Worm (Caenorhabditis elegans): ENCODE results near the gene gnrr-4.

Gene gnrr-4

ce11 chrX:5707809-5708208 is 35.3 kb downstream of the gnrr-4 start (continued):
- TF ChIP-seq C34B4.2 (tag; optimal IDR thresholded peaks at IDR 0.05) (no peak), nhr-85 (tag) (peak; percentile 68), F16B12.6 (tag; optimal IDR thresholded peaks at IDR 0.05) (no peak), irx-1 (tag; optimal IDR thresholded peaks at IDR 0.05) (no peak), jun-1 (tag; optimal IDR thresholded peaks at IDR 0.05) (no peak), unc-86 (tag; optimal IDR thresholded peaks at IDR 0.05) (peak; percentile 40), alr-1 (tag; optimal IDR thresholded peaks at IDR 0.05; ENCODE audit: borderline replicate concordance) (no peak), aly-2 (tag; optimal IDR thresholded peaks at IDR 0.05) (peak; percentile 10), lir-3 (tag; optimal IDR thresholded peaks at IDR 0.05; ENCODE audit: poor library complexity) (peak; percentile 9), unc-98 (GFP tag; IDR thresholded peaks at IDR 0.05) (no peak), lin-15B (tag; optimal IDR thresholded peaks at IDR 0.05) (no peak), nhr-237 (tag; optimal IDR thresholded peaks at IDR 0.05) (no peak), ama-1 (optimal IDR thresholded peaks at IDR 0.05) (no peak), C16A3.4 (tag; optimal IDR thresholded peaks at IDR 0.05) (peak; percentile 28), pag-3 (tag; optimal IDR thresholded peaks at IDR 0.05; ENCODE audit: borderline replicate concordance, insufficient read depth) (no peak), mef-2 (tag; optimal IDR thresholded peaks at IDR 0.05) (no peak), blmp-1 (tag; optimal IDR thresholded peaks at IDR 0.05) (no peak), nhr-47 (tag; optimal IDR thresholded peaks at IDR 0.05) (peak; percentile 75), ceh-88 (GFP tag; IDR thresholded peaks at IDR 0.05) (no peak), C04F5.9 (tag; optimal IDR thresholded peaks at IDR 0.05) (no peak), ets-5 (GFP tag; IDR thresholded peaks at IDR 0.05) (no peak), unc-130 (tag; optimal IDR thresholded peaks at IDR 0.05) (no peak), egl-27 (tag; optimal IDR thresholded peaks at IDR 0.05) (no peak), nhr-12 (tag; optimal IDR thresholded peaks at IDR 0.05) (no peak), swsn-7 (tag; optimal IDR thresholded peaks at IDR 0.05) (peak; percentile 57), zip-4 (GFP tag; optimal IDR thresholded peaks at IDR 0.05) (no peak), mep-1 (tag; optimal IDR thresholded peaks at IDR 0.05) (peak; percentile 46), nhr-77 (tag; optimal IDR thresholded peaks at IDR 0.05) (no peak), ceh-82 (tag; optimal IDR thresholded peaks at IDR 0.05) (peak; percentile 58 to 65 (median 60)), lin-13 (GFP tag; optimal IDR thresholded peaks at IDR 0.05) (no peak), nhr-28 (tag; optimal IDR thresholded peaks at IDR 0.05) (no peak), unc-30 (tag; optimal IDR thresholded peaks at IDR 0.05) (no peak), nhr-11 (tag; optimal IDR thresholded peaks at IDR 0.05) (no peak), tbx-2 (tag; optimal IDR thresholded peaks at IDR 0.05) (peak; percentile 54), unc-62 (GFP tag; optimal IDR thresholded peaks at IDR 0.05) (no peak), ceh-8 (GFP tag; optimal IDR thresholded peaks at IDR 0.05) (no peak), ztf-11 (tag; optimal IDR thresholded peaks at IDR 0.05) (peak in 1 of 2 experiments; percentile 21), dsc-1 (tag; optimal IDR thresholded peaks at IDR 0.05) (peak; percentile 48), grh-1 (GFP tag; IDR thresholded peaks at IDR 0.05) (no peak), pqm-1 (tag; optimal IDR thresholded peaks at IDR 0.05) (no peak), sptf-1 (tag; optimal IDR thresholded peaks at IDR 0.05) (no peak), ceh-90 (tag; optimal IDR thresholded peaks at IDR 0.05) (no peak), sup-37 (GFP tag; optimal IDR thresholded peaks at IDR 0.05) (no peak), nhr-76 (tag; optimal IDR thresholded peaks at IDR 0.05) (no peak), fos-1 (tag; optimal IDR thresholded peaks at IDR 0.05) (peak; percentile 35), efl-3 (GFP tag; optimal IDR thresholded peaks at IDR 0.05) (no peak), Y116A8C.19 (tag; optimal IDR thresholded peaks at IDR 0.05; ENCODE audit: borderline replicate concordance) (no peak), hlh-17 (GFP tag; optimal IDR thresholded peaks at IDR 0.05; ENCODE audit: borderline replicate concordance) (no peak), nhr-84 (tag; optimal IDR thresholded peaks at IDR 0.05) (no peak), aha-1 (tag; optimal IDR thresholded peaks at IDR 0.05) (no peak), nhr-90 (tag; optimal IDR thresholded peaks at IDR 0.05; ENCODE audit: poor library complexity) (peak; percentile 63), snpc-4 (tag; optimal IDR thresholded peaks at IDR 0.05) (peak; percentile 11), dpl-1 (GFP tag; optimal IDR thresholded peaks at IDR 0.05) (no peak), sox-4 (tag; optimal IDR thresholded peaks at IDR 0.05) (no peak)

Measured in whole organism, L1 larva.